Fruit fly (Drosophila melanogaster): ENCODE data around the gene CG13716.

dm6 chr3L:4615064-4615463 is 19.5 kb downstream of the CG13716 start:
- TF ChIP-seq CTCF (optimal IDR thresholded peaks at IDR 0.05) (no peak), CG8478 (optimal IDR thresholded peaks at IDR 0.05) (no peak)

Measured in S2 (cell line).